Worm (Caenorhabditis elegans): Measurements from ENCODE around the gene clec-19.

ce11 chrII:1728253-1728652 is 16.0 kb upstream of the clec-19 start, which contains the start of gene btb-9:
- TF ChIP-seq pha-4 (tag; optimal IDR thresholded peaks at IDR 0.05): no peak
- no peak for TF ChIP-seq M03D4.4 (tag; optimal IDR thresholded peaks at IDR 0.05)
- TF ChIP-seq hlh-1 (tag; optimal IDR thresholded peaks at IDR 0.05): no peak
- no peak for TF ChIP-seq nhr-237 (tag; optimal IDR thresholded peaks at IDR 0.05)
- no peak for TF ChIP-seq cnd-1 (tag; optimal IDR thresholded peaks at IDR 0.05)
- no peak for TF ChIP-seq blmp-1 (tag; optimal IDR thresholded peaks at IDR 0.05)
- no peak for TF ChIP-seq nhr-12 (tag; optimal IDR thresholded peaks at IDR 0.05)
- TF ChIP-seq zip-8 (tag; optimal IDR thresholded peaks at IDR 0.05): no peak
- TF ChIP-seq mep-1 (tag; optimal IDR thresholded peaks at IDR 0.05): no peak
- TF ChIP-seq lsy-2 (tag; optimal IDR thresholded peaks at IDR 0.05): no peak

All from whole organism, mixed stage, embryonic.